Worm (Caenorhabditis elegans): Measurements from ENCODE around the gene B0361.11.

Gene B0361.11

DNA sequence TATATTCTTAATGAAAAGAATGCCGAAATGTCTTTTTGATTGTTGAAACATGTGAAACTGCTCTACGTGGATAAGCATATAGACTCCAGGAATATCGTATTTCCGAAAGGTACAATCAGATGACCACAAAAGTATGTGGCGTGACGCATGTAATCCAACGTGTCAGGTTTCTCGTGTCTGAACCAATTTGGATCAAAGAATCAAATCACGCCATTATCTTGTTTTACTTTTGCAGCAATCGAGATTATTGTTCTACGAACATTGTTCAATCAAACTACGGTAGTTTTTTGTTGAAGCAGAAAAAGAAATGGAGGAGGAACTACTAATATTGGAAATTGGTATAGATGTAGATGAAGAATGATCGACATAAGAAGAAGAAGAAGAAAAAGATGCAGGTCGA is 3.7 kb upstream of the B0361.11 start:
- no peak for TF ChIP-seq unc-62 (GFP tag; optimal IDR thresholded peaks at IDR 0.05)

DNA sequence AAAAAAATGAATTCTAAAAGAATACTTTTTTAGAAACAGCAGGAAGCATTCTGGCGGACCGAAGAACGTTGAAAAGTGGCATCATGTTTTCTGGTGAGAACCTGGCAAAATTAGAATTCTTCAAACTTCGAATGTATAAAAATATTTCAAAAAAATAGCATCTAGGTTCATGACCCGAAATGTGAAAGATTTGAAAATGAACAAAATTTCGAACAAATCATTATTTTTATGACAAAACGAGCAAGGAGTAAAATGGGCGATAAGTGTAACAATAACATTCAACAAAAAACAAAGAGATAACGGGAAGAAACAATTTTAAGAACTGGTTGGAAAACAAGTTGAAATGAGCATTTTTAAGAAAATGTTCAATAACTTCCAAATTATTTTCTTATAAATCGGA is 2.1 kb upstream of the B0361.11 start, which contains the start of gene psd-1:
psd-1 (minus strand) TSS at position 101 of the 400 bp plus-strand sequence.
- no peak for TF ChIP-seq unc-62 (GFP tag; optimal IDR thresholded peaks at IDR 0.05)

DNA sequence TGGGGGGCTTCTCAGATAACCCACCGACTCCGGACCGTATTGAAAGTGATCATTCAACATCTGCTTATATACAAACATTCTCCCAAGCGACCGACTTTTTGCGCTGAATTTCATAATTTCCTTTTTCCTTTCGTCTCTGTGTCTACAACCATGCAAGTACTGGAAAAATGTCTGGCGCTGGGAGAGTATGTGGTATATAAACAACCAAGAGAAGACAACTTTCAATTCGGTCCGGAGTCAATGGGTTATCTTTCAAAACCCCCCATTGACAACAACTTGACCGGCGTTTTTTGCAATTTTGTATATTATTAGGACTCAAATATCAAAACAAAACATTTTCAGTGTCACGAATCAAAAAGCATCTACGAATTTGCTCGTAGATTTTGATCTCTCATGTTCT is 1.1 kb downstream of the B0361.11 start:
- TF ChIP-seq unc-62 (GFP tag; optimal IDR thresholded peaks at IDR 0.05), result no peak

DNA sequence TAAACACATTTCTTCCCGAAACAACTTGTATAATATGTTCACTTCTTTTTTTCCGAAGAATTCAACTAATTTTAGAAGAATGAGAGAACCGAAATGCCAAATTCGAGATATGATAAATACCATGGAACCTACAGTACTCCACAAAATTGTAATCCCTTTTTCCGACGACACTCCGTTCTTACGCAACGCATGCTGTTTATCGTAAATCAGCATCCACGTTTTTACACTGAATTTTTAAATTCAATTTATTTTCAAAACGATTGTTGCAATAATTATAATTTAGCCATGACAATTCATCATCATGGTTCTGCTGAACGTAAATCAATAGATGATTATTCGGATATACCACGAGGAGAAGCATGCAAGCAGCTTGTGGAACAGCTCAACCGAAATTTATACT is 3.8 kb downstream of the B0361.11 start, which contains the start of gene B0361.3:
B0361.3 (plus strand) TSS at position 284 of the 400 bp plus-strand sequence.
- TF ChIP-seq unc-62 (GFP tag; optimal IDR thresholded peaks at IDR 0.05), result no peak

DNA sequence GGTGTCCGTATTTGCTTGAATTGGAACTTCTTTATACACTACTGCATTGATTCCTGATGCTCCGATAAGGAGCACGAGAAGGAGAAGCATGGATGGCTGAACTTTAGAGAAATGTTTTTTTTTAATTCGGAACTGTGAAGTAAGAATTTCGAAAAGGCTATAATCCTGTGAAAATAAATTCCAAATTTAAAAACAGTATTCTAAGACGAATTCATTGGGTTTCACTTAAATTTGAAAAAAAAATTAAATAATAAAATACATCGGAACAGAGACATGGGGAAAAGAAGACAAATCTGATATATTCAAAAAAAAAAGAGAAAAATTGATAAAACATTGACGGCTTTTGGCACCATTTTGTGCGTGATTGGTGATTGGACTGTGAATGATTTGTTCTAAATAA is 8.4 kb downstream of the B0361.11 start, which contains the start of gene pho-5:
pho-5 (minus strand) TSS at position 101 of the 400 bp plus-strand sequence.
- no peak for TF ChIP-seq unc-62 (GFP tag; optimal IDR thresholded peaks at IDR 0.05)

DNA sequence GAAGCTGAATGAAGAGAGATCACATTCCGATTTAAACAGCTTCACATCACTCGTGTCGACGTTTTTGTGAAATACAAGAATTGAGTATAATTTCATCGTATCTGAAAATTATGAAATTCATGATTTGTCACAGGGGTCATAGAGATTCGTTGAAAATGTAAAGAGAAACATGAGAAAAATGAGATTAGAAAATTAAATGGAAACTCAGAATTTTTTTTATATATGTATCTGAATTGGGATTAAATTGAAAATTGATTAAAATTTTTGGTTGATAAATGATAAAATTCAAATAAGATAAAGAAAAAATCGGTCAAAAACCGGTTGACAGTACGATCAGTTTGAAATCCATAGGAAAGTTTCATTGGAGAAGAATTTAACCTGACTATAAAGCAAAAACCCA is 10.1 kb downstream of the B0361.11 start, which contains the start of gene ykt-6:
ykt-6 (minus strand) TSS at position 101 of the 400 bp plus-strand sequence.
- no peak for TF ChIP-seq unc-62 (GFP tag; optimal IDR thresholded peaks at IDR 0.05)

DNA sequence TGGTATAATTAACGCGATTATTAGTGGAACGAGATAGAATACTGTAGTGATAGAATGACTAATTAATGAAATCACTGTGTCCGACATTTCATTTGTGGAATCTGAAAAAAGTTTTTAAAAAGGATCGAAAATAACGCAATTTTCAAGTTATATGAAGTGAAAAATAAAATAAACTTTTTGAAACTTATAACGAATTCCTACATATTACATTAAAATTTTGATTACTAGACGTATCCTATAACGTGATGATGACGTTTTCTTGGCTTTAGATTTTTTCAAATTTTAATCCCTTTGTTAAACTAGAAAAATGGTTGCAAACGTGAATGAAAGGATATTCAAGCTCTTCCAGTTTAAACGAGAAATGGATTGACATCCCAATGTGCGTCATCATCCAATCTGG is 13.1 kb downstream of the B0361.11 start, which contains the start of gene algn-11:
algn-11 (minus strand) TSS at position 101 of the 400 bp plus-strand sequence.
- no peak for TF ChIP-seq unc-62 (GFP tag; optimal IDR thresholded peaks at IDR 0.05)

DNA sequence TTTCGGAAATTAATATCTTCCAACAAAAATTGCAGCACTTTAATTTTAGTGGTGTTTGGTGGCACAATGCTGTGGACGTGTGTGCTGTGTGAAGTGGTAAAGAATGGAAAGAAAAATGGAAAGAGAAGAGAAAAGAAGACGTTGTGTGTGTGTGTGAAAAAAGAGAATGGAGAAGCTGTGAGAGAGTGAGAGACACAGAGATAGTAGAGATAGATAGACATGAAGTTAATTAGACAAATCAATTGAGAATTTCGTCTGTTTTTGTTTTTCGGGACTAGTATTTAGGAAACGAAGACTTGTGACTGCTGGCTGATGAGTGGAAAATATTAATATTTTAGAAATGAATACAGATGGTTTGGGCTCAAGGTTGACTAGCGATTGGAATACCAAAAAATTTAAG is 13.8 kb downstream of the B0361.11 start:
- TF ChIP-seq unc-62 (GFP tag; optimal IDR thresholded peaks at IDR 0.05), result no peak

DNA sequence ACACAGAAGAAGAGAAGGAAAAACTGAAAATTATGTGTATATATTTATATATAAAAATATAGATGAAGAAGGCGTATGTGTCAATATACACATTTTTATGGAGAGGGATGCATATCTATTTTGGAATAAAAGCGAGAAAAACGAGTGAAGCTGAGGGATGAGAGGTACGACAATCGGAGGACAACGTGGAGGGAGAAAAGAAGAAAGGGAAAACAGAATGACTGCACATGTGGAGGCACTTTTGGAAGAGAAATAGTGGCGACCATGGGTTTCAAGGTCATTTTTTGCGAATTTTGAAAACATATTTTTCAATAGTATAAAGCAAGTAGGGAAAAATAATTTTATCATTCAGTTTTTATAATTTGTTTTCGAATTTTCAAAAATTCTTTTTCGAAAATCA is 15.2 kb downstream of the B0361.11 start:
- TF ChIP-seq unc-62 (GFP tag; optimal IDR thresholded peaks at IDR 0.05), result no peak

DNA sequence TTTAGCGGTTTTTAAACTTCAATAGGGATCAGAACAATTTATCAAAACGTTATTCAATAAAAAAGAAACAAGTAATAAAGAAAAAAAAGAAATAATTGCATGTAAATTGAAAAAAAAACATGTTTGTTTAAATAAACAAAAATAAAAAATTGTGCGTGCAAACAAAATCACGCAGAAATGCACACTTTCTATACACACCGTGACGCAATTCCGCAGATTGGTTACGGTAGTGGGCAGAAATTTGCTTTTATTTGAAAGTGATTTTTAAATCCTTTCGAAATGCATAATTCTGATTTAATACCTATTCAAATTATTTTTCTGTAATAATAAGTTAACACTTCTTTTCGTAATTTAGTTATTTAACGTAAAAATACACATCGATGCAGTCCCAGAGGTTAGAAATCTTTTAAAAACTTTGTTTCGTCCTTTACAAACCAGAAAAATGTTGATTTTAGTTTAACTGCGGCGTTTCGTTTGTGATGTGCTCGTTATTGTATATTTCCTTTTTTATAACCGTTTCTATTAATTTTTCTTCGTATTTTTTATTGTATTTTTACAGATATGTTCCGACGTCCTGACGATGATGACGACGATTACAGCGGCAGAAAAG is 15.8 kb downstream of the B0361.11 start, which contains the start of gene cwf-19L2:
cwf-19L2 (plus strand) TSS at position 560 of the 610 bp plus-strand sequence.
- no peak for TF ChIP-seq unc-62 (GFP tag; optimal IDR thresholded peaks at IDR 0.05)

DNA sequence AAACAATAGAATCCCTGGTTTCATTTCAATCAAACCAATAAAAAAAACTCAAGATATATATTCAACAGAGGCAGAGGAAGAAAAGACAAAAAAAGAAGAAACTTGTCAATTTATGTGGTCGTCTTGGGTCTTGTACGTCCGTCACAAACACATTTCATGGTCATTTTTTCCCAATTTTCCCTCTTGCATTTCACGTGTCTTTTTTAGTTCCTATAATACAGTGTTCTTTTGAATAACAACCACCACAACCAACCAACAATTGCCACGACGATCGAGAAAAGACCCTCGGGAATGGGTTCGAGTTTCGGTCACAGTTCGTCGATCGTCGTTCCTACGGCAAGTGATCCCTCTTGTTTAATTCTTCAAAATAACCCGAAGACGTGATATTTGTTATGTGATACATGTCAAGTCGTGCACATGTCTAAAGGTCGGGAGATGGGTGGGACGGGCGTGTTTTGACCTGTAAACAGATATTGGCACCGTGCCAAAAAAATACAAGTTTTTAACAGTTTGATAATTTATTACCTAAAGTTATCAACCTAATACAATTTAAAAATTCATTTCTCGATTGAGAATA is 18.8 kb downstream of the B0361.11 start:
- no peak for TF ChIP-seq unc-62 (GFP tag; optimal IDR thresholded peaks at IDR 0.05)

DNA sequence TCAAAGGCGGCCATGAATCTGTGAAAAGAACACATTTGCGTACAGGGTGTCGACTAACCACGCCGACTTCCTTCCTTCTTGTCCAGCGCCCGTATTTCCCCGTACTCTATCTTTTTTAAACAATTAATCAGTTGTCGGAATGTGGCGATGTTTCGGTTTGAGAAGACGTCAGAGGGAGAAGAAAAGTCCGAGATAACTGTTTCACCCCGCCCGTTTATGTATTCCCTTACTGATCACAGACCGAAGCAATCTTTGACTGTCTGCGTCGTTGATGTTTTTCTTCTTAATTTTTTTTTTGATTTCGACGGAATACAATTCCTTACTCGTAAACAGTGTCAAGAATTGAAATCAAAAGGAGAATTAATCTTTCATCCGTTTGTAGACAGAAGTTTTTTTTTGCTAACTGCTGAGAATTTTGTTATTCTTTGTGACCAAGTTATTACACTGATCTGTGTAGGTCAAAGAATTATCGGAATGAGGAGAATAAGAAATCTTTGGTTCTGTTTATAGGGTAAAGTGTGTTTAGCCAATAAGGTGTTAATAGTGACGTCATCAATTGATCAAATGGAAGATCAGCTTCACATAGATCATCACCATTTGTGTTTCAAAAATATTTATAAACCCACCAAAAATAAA is 19.8 kb downstream of the B0361.11 start:
- no peak for TF ChIP-seq unc-62 (GFP tag; optimal IDR thresholded peaks at IDR 0.05)

DNA sequence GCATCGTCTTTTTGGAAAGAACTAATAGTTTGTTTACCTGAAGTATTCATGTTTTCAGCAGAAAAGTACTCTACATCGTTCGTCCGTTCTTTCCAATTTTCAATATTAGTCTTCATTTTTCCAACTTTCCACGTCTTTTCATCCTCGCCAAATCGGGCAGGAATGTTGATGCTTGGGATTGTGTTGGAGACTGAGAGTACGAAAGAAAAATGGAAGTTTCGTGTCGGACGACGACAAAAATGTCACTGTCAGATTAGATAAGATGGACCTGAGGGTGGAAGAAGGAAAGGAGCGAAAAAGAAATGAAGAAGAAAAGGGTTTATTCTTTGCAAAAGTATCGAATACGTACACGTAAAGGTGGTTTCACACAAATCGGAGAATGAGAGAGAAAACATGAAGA is 20.6 kb downstream of the B0361.11 start:
- no peak for TF ChIP-seq unc-62 (GFP tag; optimal IDR thresholded peaks at IDR 0.05)

DNA sequence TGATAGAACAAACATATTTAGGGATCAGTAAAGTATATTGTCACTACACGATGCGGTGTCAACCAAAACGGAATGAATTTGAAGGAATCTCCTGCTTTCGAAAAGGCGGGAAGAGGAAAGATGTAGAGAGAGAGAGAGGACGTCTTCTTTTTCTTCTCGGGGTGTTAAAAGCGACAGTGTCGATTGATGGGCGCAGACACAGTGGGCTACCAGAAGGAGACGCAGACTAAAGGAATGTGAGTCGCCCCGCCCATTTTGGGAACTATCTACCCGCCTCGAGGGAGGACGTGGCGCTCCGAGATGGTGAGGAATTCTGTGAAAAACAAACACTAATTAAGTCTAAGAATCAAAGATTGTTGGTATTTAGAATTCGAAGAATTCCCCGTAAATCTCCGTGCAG is 22.1 kb downstream of the B0361.11 start, which contains the start of the genes B0361.14 and B0361.9:
B0361.14 (minus strand) TSS at position 66 of the 400 bp plus-strand sequence.
B0361.9 (minus strand) TSS at position 166 of the 400 bp plus-strand sequence.
- no peak for TF ChIP-seq unc-62 (GFP tag; optimal IDR thresholded peaks at IDR 0.05)

DNA sequence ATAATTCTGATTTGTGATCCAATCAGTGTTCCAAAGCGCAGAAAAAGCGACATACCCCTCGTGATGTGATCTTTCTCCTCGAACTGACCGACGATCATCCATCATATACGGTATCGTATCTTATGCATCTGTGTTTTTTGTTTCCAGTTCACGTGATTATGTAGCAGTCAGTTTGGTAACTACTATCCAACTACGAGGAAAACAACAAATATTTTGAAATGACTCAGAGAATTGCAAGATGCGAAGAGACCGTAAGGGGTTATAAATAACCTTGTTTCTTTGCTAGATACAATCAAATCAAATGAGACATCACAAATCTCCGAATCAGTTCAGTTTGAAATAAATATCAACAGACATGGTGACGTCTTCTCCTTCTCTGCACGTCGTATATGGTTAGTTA is 22.8 kb downstream of the B0361.11 start:
- TF ChIP-seq unc-62 (GFP tag; optimal IDR thresholded peaks at IDR 0.05), result no peak

DNA sequence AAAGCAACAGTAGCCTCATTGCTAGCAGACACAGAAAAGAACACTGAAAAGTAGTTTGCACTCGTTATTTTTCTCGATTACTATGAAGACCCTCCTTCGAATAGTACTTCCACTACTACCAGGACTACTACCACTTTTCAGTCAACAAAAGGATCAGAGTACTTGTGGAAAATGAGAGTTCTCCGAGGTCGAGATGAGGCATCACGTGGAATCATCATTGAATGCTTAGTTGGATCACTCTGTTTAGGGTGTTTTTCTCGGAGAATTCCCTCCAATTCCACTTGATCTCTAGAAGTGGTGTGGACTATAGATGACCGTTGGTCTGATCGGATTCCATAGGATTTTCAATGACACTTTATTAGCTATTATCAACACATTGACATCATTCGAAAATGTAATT is 23.4 kb downstream of the B0361.11 start:
- TF ChIP-seq unc-62 (GFP tag; optimal IDR thresholded peaks at IDR 0.05), result no peak

DNA sequence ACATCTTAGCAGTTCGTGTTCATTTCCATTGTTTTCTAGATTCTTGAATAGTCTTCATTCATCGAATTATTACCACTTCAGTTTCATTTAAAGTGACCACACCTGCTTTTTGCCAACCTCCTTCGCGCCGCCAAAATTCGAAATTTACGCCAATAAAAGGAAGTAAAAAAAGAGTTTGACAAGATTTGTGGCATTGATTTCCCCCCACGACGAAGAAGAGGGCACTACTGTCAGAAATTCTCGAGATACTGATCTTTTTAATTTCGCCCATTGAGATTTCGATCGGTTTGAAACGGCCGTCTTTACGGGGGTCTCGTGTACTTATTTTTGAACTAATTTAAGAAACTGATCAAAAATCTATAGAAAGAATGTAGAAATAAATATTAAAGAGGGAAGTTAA is 24.3 kb downstream of the B0361.11 start:
- no peak for TF ChIP-seq unc-62 (GFP tag; optimal IDR thresholded peaks at IDR 0.05)
